Fruit fly (Drosophila melanogaster) whole organism, wandering third instar larva: Measurements from ENCODE around the gene Cralbp.

Experiments
- CG32264 ChIP-seq: fragments of 200-800 bp; sonication (Bioruptor generic); optimal IDR thresholded peaks from 2 replicates; lab custom pipeline; 2016; ENCODE audit warnings: missing biosample characterization, missing genetic modification characterization
- GATAd ChIP-seq: sonication (Bioruptor generic); optimal IDR thresholded peaks from 2 replicates; lab custom pipeline; 2016; ENCODE audit warnings: missing biosample characterization, missing genetic modification characterization
- h ChIP-seq: fragments of 200-800 bp; sonication (Bioruptor generic); optimal IDR thresholded peaks from 3 replicates; lab custom pipeline; 2016; ENCODE audit warnings: missing biosample characterization, mild to moderate bottlenecking, missing genetic modification characterization
- lola ChIP-seq: fragments of >200 bp; optimal IDR thresholded peaks from 2 replicates; lab custom pipeline; 2017; ENCODE audit warnings: missing biosample characterization, missing genetic modification characterization
- psq ChIP-seq: fragments of 200-800 bp; sonication (Bioruptor generic); optimal IDR thresholded peaks from 3 replicates; lab custom pipeline; 2017; ENCODE audit warnings: missing biosample characterization, mild to moderate bottlenecking, missing genetic modification characterization, moderate library complexity

DNA sequence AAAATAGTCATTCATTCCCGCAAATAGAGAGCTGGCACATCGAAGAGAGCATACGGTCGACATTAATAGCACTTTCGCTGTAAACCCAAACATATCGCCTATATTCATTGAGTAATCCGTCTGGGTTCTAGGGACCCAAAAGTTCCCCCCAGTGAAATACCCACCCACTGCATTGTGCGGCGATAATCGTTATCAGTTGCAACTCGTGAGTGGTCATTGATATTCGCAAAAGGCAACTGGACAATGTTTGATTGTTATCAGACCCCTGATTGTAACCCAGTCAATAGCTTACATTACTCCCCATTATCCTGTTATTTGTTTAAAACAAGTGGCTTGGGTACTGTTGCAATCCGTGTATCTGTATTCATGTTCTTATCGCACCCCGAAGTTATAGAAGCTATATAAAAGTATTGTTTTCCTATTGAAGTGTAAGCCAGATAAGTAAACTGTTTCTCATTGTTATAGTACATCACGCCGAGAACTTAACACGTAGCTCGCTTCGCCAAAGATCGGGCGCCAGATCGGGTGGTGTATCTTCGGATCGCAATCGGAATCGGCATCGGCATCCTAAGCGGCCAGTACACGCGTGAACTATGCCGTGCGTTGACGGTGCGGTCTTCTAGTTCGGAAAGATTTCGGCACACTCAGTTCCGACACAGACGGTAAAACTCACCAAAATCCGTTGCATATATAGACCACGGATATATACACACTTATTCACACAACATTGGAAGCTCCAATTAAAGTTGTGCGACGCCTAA, 32.7 kb downstream of the Cralbp start:
- TF ChIP-seq GATAd (no peak), CG32264 (GFP tag; lab: Kevin White, UChicago) (no peak), h (GFP tag; lab: Kevin White, UChicago) (no peak), lola (GFP tag; lab: Kevin White, UChicago) (no peak), psq (GFP tag; lab: Kevin White, UChicago) (no peak)
